Worm (Caenorhabditis elegans) whole organism, midembryonic: ENCODE measurements around the gene srh-99.

Source experiments
- T22C8.4 ChIP-seq: fragments of 200-800 bp; sonication (Bioruptor generic); IDR thresholded peaks from 2 replicates; pipeline ENCODE4 v1.3.6; 2022; ENCODE audit warnings: missing genetic modification characterization, missing compliant biosample characterization
- cog-1 ChIP-seq: sonication (generic microtip); optimal IDR thresholded peaks from 2 replicates; lab custom pipeline; 2016; ENCODE audit warnings: missing genetic modification characterization, missing compliant biosample characterization
- flt-1 ChIP-seq: fragments of 200-800 bp; sonication (Bioruptor generic); IDR thresholded peaks from 2 replicates; pipeline ENCODE4 v1.3.6; 2022; ENCODE audit warnings: missing genetic modification characterization, missing compliant biosample characterization

- TF ChIP-seq cog-1 (tag; lab: Kevin White, UChicago) (no peak), T22C8.4 (GFP tag; lab: Robert Waterston, UW) (no peak), flt-1 (GFP tag; lab: Robert Waterston, UW) (no peak)
Observed at ce11 chrII:3682770-3683234, 33.6 kb downstream of the srh-99 start, which contains the start of gene F19B10.1.
